Fruit fly (Drosophila melanogaster) whole organism, embryonic: ENCODE results near the gene arm.

ENCODE experiments used
- Atf6 ChIP-seq: fragments of 200-800 bp; sonication (Bioruptor generic); IDR thresholded peaks from 2 replicates; pipeline ENCODE4 v1.3.6; 2022; ENCODE audit warnings: missing biosample characterization, missing genetic modification characterization
- Awh ChIP-seq: fragments of 200-800 bp; sonication (Bioruptor generic); IDR thresholded peaks from 2 replicates; pipeline ENCODE4, ENCODE4 v1.3.6; 2022; ENCODE audit warnings: missing biosample characterization, missing genetic modification characterization
- CG10565 ChIP-seq: fragments of 200-800 bp; sonication (Bioruptor generic); optimal IDR thresholded peaks from 3 replicates; lab custom pipeline; 2016; ENCODE audit warnings: missing biosample characterization, mild to moderate bottlenecking, missing genetic modification characterization
- CG10959 ChIP-seq: fragments of 200-800 bp; sonication (Bioruptor generic); IDR thresholded peaks from 2 replicates; pipeline ENCODE4 v1.3.6; 2022; ENCODE audit warnings: missing biosample characterization, missing genetic modification characterization
- CG11247 ChIP-seq: fragments of 200-800 bp; sonication (Bioruptor generic); IDR thresholded peaks from 2 replicates; pipeline ENCODE4 v1.3.6; 2022; ENCODE audit warnings: missing biosample characterization, missing genetic modification characterization
- CG12236 ChIP-seq: fragments of 200-800 bp; sonication (Bioruptor generic); optimal IDR thresholded peaks from 2 replicates; lab custom pipeline; 2016; ENCODE audit warnings: missing biosample characterization, missing genetic modification characterization
- CG12391 ChIP-seq: fragments of 200-800 bp; sonication (Bioruptor generic); optimal IDR thresholded peaks from 3 replicates; lab custom pipeline; 2018; ENCODE audit warnings: missing biosample characterization, mild to moderate bottlenecking, missing genetic modification characterization, moderate library complexity
- CG13296 ChIP-seq: fragments of 200-800 bp; sonication (Bioruptor generic); optimal IDR thresholded peaks from 3 replicates; lab custom pipeline; 2018; ENCODE audit warnings: missing biosample characterization, mild to moderate bottlenecking, missing genetic modification characterization
- CG13424 ChIP-seq: fragments of 200-800 bp; sonication (Bioruptor generic); optimal IDR thresholded peaks from 2 replicates; lab custom pipeline; 2019; ENCODE audit warnings: missing biosample characterization, mild to moderate bottlenecking, missing genetic modification characterization, moderate library complexity
- CG14014 ChIP-seq: fragments of 200-800 bp; sonication (Bioruptor generic); IDR thresholded peaks from 2 replicates; pipeline ENCODE4 v1.3.6; 2022; ENCODE audit warnings: missing biosample characterization, missing genetic modification characterization
- CG15269 ChIP-seq: fragments of 200-800 bp; sonication (Bioruptor generic); optimal IDR thresholded peaks from 2 replicates; lab custom pipeline; 2018; ENCODE audit warnings: missing biosample characterization, mild to moderate bottlenecking, missing genetic modification characterization, moderate library complexity
- CG16815 ChIP-seq: fragments of 200-800 bp; sonication (Bioruptor generic); optimal IDR thresholded peaks from 3 replicates; lab custom pipeline; 2017; ENCODE audit warnings: missing biosample characterization, mild to moderate bottlenecking, missing genetic modification characterization
- CG16863 ChIP-seq: fragments of 200-800 bp; sonication (Bioruptor generic); optimal IDR thresholded peaks from 3 replicates; lab custom pipeline; 2016; ENCODE audit warnings: missing biosample characterization, missing genetic modification characterization
- CG17361 ChIP-seq: fragments of 200-800 bp; sonication (Bioruptor generic); IDR thresholded peaks from 3 replicates; pipeline ENCODE4 v1.3.6; 2022; ENCODE audit warnings: missing biosample characterization, missing genetic modification characterization
- CG6683 ChIP-seq: fragments of 200-800 bp; sonication (Bioruptor generic); optimal IDR thresholded peaks from 2 replicates; lab custom pipeline; 2017; ENCODE audit warnings: missing biosample characterization, mild to moderate bottlenecking, missing genetic modification characterization, missing genetic modification reagents
- CG7928 ChIP-seq: fragments of 200-800 bp; sonication (Bioruptor generic); optimal IDR thresholded peaks from 2 replicates; lab custom pipeline; 2017; ENCODE audit warnings: missing biosample characterization, mild to moderate bottlenecking, missing genetic modification characterization
- CG9215 ChIP-seq: fragments of 200-800 bp; sonication (Bioruptor generic); IDR thresholded peaks from 2 replicates; pipeline ENCODE4 v1.3.6; 2022; ENCODE audit warnings: missing biosample characterization, missing genetic modification characterization
- CHES-1-like ChIP-seq: fragments of 200-800 bp; sonication (Bioruptor generic); optimal IDR thresholded peaks from 2 replicates; lab custom pipeline; 2016; ENCODE audit warnings: missing biosample characterization, missing genetic modification characterization
- Dip3 ChIP-seq: fragments of 200-800 bp; sonication (Bioruptor generic); optimal IDR thresholded peaks from 3 replicates; lab custom pipeline; 2016; ENCODE audit warnings: missing biosample characterization, missing genetic modification characterization
- Drgx ChIP-seq: fragments of 200-800 bp; sonication (Bioruptor generic); IDR thresholded peaks from 2 replicates; pipeline ENCODE4 v1.3.6; 2022; ENCODE audit warnings: missing biosample characterization, missing genetic modification characterization
- Ets65A ChIP-seq: fragments of 200-800 bp; sonication (Bioruptor generic); peaks from one replicate; lab custom pipeline; 2016; ENCODE audit warnings: missing biosample characterization, missing genetic modification characterization
- Hr51 ChIP-seq, 2 experiments: fragments of 200-800 bp; sonication (Bioruptor generic); optimal IDR thresholded peaks; 2 replicates in 1 of 2; 3 replicates in 1 of 2; lab custom pipeline; 2016 to 2018; ENCODE audit warnings: missing biosample characterization in 2 of 2, missing genetic modification characterization in 2 of 2, mild to moderate bottlenecking in 1 of 2, moderate library complexity in 1 of 2
- Hsf ChIP-seq: fragments of 200-800 bp; sonication (Bioruptor generic); optimal IDR thresholded peaks from 3 replicates; lab custom pipeline; 2016; ENCODE audit warnings: missing biosample characterization, missing genetic modification characterization
- Lim3 ChIP-seq: fragments of 200-800 bp; sonication (Bioruptor generic); IDR thresholded peaks from 2 replicates; pipeline ENCODE4 v1.3.6; 2022; ENCODE audit warnings: missing biosample characterization, missing genetic modification characterization
- Mrtf ChIP-seq: fragments of 200-800 bp; sonication (Bioruptor generic); IDR thresholded peaks from 3 replicates; pipeline ENCODE4 v1.3.6; 2022; ENCODE audit warnings: missing biosample characterization, missing genetic modification characterization
- PHDP ChIP-seq: fragments of 200-800 bp; sonication (Bioruptor generic); optimal IDR thresholded peaks from 3 replicates; lab custom pipeline; 2018; ENCODE audit warnings: missing biosample characterization, mild to moderate bottlenecking, missing genetic modification characterization, moderate library complexity
- Poxn ChIP-seq: fragments of 200-800 bp; sonication (Bioruptor generic); IDR thresholded peaks from 2 replicates; pipeline ENCODE4 v1.3.6; 2022; ENCODE audit warnings: missing biosample characterization, missing genetic modification characterization
- Six4 ChIP-seq: fragments of 200-800 bp; sonication (Bioruptor generic); optimal IDR thresholded peaks from 2 replicates; lab custom pipeline; 2016; ENCODE audit warnings: missing biosample characterization, missing genetic modification characterization
- abd-A ChIP-seq: fragments of 200-800 bp; sonication (Bioruptor generic); optimal IDR thresholded peaks from 3 replicates; lab custom pipeline; 2019; ENCODE audit warnings: missing biosample characterization, mild to moderate bottlenecking, missing genetic modification characterization, moderate library complexity
- ac ChIP-seq: fragments of 200-800 bp; sonication (Bioruptor generic); optimal IDR thresholded peaks from 3 replicates; lab custom pipeline; 2017; ENCODE audit warnings: missing biosample characterization, mild to moderate bottlenecking, missing genetic modification characterization
- ap ChIP-seq: fragments of 200-800 bp; sonication (Bioruptor generic); IDR thresholded peaks from 2 replicates; pipeline ENCODE4 v1.3.6; 2022; ENCODE audit warnings: missing biosample characterization, missing genetic modification characterization
- ara ChIP-seq: fragments of 200-800 bp; sonication (Bioruptor generic); IDR thresholded peaks from 2 replicates; pipeline ENCODE4 v1.3.6; 2022; ENCODE audit warnings: missing biosample characterization, missing genetic modification characterization
- bab2 ChIP-seq: fragments of 200-800 bp; sonication (Bioruptor generic); optimal IDR thresholded peaks from 2 replicates; lab custom pipeline; 2016; ENCODE audit warnings: missing biosample characterization, missing genetic modification characterization
- bcd ChIP-seq: fragments of 200-800 bp; sonication (Bioruptor generic); optimal IDR thresholded peaks from 2 replicates; lab custom pipeline; 2017; ENCODE audit warnings: missing biosample characterization, mild to moderate bottlenecking, missing genetic modification characterization
- bsh ChIP-seq, 2 experiments: fragments of 200-800 bp; sonication (Bioruptor generic); optimal IDR thresholded peaks; 2 replicates each; lab custom pipeline; 2017 to 2018; ENCODE audit warnings: mild to moderate bottlenecking in 2 of 2, missing biosample characterization in 2 of 2, missing genetic modification characterization in 2 of 2, moderate library complexity in 1 of 2
- crol ChIP-seq: fragments of 200-800 bp; sonication (Bioruptor generic); IDR thresholded peaks from 2 replicates; pipeline ENCODE4 v1.3.6; 2022; ENCODE audit warnings: missing biosample characterization, missing genetic modification characterization
- dan ChIP-seq: fragments of 200-800 bp; sonication (Bioruptor generic); IDR thresholded peaks from 2 replicates; pipeline ENCODE4 v1.3.6; 2022; ENCODE audit warnings: missing biosample characterization, missing genetic modification characterization
- dpn ChIP-seq, 2 experiments: fragments of 200-800 bp; sonication (Bioruptor generic); optimal IDR thresholded peaks; 3 replicates each; lab custom pipeline; 2016; ENCODE audit warnings: missing biosample characterization in 2 of 2, missing genetic modification characterization in 2 of 2
- ken ChIP-seq: fragments of 200-800 bp; sonication (Bioruptor generic); IDR thresholded peaks from 3 replicates; pipeline ENCODE4 v1.3.6; 2022; ENCODE audit warnings: missing biosample characterization, missing genetic modification characterization
- lmd ChIP-seq: fragments of 200-800 bp; sonication (Bioruptor generic); IDR thresholded peaks from 2 replicates; pipeline ENCODE4 v1.3.6; 2022; ENCODE audit warnings: missing biosample characterization, missing genetic modification characterization
- maf-S ChIP-seq: fragments of 200-800 bp; sonication (Bioruptor generic); optimal IDR thresholded peaks from 2 replicates; lab custom pipeline; 2016; ENCODE audit warnings: missing biosample characterization, missing genetic modification characterization
- nmo ChIP-seq: fragments of 200-800 bp; sonication (Bioruptor generic); optimal IDR thresholded peaks from 2 replicates; lab custom pipeline; 2018; ENCODE audit warnings: missing biosample characterization, mild to moderate bottlenecking, missing genetic modification characterization, moderate library complexity
- org-1 ChIP-seq: fragments of 200-800 bp; sonication (Bioruptor generic); optimal IDR thresholded peaks from 2 replicates; lab custom pipeline; 2017; ENCODE audit warnings: missing biosample characterization, missing genetic modification characterization
- prd ChIP-seq, 3 experiments: fragments of >200 bp in 2 of 3; fragments of 200-800 bp in 1 of 3; sonication (Bioruptor generic) in 1 of 3; optimal IDR thresholded peaks in 2 of 3; IDR thresholded peaks in 1 of 3; 2 replicates in 2 of 3; 3 replicates in 1 of 3; pipeline versions ENCODE4 v1.3.6 to Lab custom; 2017 to 2022; ENCODE audit warnings: missing biosample characterization in 1 of 3, missing genetic modification characterization in 1 of 3
- shn ChIP-seq: fragments of 200-800 bp; sonication (Bioruptor generic); optimal IDR thresholded peaks from 3 replicates; lab custom pipeline; 2016; ENCODE audit warnings: missing biosample characterization, missing genetic modification characterization
- slou ChIP-seq: fragments of 200-800 bp; sonication (Bioruptor generic); optimal IDR thresholded peaks from 3 replicates; lab custom pipeline; 2016; ENCODE audit warnings: missing biosample characterization, missing genetic modification characterization
- tgo ChIP-seq: fragments of 200-800 bp; sonication (Bioruptor generic); IDR thresholded peaks from 3 replicates; pipeline ENCODE4 v1.3.6; 2022; ENCODE audit warnings: missing biosample characterization, missing genetic modification characterization
- unpg ChIP-seq: fragments of 200-800 bp; sonication (Bioruptor generic); optimal IDR thresholded peaks from 3 replicates; lab custom pipeline; 2018; ENCODE audit warnings: missing biosample characterization, mild to moderate bottlenecking, missing genetic modification characterization, moderate library complexity

Gene arm

dm6 chrX:1944245-1945114 is 44.0 kb upstream of the arm start (continued):
- TF ChIP-seq bcd (no peak), org-1 (GFP tag; lab: Kevin White, UChicago) (peak; percentile 39), CG14014 (GFP tag; lab: Robert Waterston, UW) (peak; percentile 51; the same call in 1 of the 2 replicates), CG12391 (tag; lab: Kevin White, UChicago) (peak; percentile 16), shn (GFP tag; lab: Kevin White, UChicago) (peak; percentile 31), CG7928 (GFP tag; lab: Kevin White, UChicago) (no peak), abd-A (tag; lab: Kevin White, UChicago) (peak; percentile 5), CG16815 (GFP tag; lab: Kevin White, UChicago) (peak; percentile 2), Hsf (GFP tag; lab: Kevin White, UChicago) (peak; percentile 26), nmo (GFP tag; lab: Kevin White, UChicago) (peak; percentile 14), Atf6 (GFP tag; lab: Robert Waterston, UW) (peak; percentile 38; the same call in 1 of the 2 replicates), CG10565 (GFP tag; lab: Kevin White, UChicago) (no peak), dan (GFP tag; lab: Robert Waterston, UW) (0 out of 2 replicates have a peak, but pooled peaks have one; percentile 7), Ets65A (GFP tag; lab: Kevin White, UChicago) (peak; percentile 93), slou (GFP tag; lab: Kevin White, UChicago) (no peak), ken (GFP tag; lab: Robert Waterston, UW) (peak; percentile 74), ac (GFP tag; lab: Kevin White, UChicago) (no peak), Dip3 (GFP tag; lab: Kevin White, UChicago) (peak; percentile 53), maf-S (GFP tag; lab: Kevin White, UChicago) (peak; percentile 41), Six4 (GFP tag; lab: Kevin White, UChicago) (peak; percentile 16), crol (GFP tag; lab: Robert Waterston, UW) (no peak), dpn (GFP tag; optimal IDR thresholded peaks at IDR 0.05; lab: Kevin White, UChicago) (peak in 1 of 2 experiments; percentile 68), Hr51 (GFP tag; optimal IDR thresholded peaks at IDR 0.05; lab: Kevin White, UChicago) (peak in 1 of 2 experiments; percentile 51), CG12236 (no peak), Lim3 (GFP tag; lab: Robert Waterston, UW) (no peak), CG15269 (tag; lab: Kevin White, UChicago) (peak; percentile 38), ap (GFP tag; lab: Robert Waterston, UW) (peak; percentile 48), Drgx (GFP tag; lab: Robert Waterston, UW) (peak; percentile 24; the same call in 1 of the 2 replicates), bab2 (GFP tag; lab: Kevin White, UChicago) (peak; percentile 9), tgo (peak; percentile 63), CG10959 (GFP tag; lab: Robert Waterston, UW) (no peak), CG17361 (GFP tag; lab: Robert Waterston, UW) (no peak; the same call in 2 of the 3 replicates), CG13424 (tag; lab: Kevin White, UChicago) (peak; percentile 25), PHDP (tag; lab: Kevin White, UChicago) (peak; percentile 65), prd (optimal IDR thresholded peaks at IDR 0.05; lab: Kevin White, UChicago) (no peak), prd (GFP tag; IDR thresholded peaks at IDR 0.05; lab: Robert Waterston, UW) (peak; percentile 68), CHES-1-like (GFP tag; lab: Kevin White, UChicago) (no peak), bsh (GFP tag; optimal IDR thresholded peaks at IDR 0.05; lab: Kevin White, UChicago) (peak in 1 of 2 experiments; percentile 87), Poxn (GFP tag; lab: Robert Waterston, UW) (peak; percentile 22; the same call in 1 of the 2 replicates), CG6683 (GFP tag; lab: Kevin White, UChicago) (no peak), CG13296 (GFP tag; lab: Kevin White, UChicago) (no peak), unpg (GFP tag; lab: Kevin White, UChicago) (peak; percentile 74), CG11247 (GFP tag; lab: Robert Waterston, UW) (no peak), CG9215 (GFP tag; lab: Robert Waterston, UW) (peak; percentile 23; the same call in 1 of the 2 replicates), ara (peak; percentile 28; the same call in 1 of the 2 replicates), Mrtf (GFP tag; lab: Robert Waterston, UW) (peak; percentile 37; the same call in 1 of the 3 replicates), Awh (peak; percentile 57; the same call in 1 of the 2 replicates), CG16863 (GFP tag; lab: Kevin White, UChicago) (no peak), lmd (peak; percentile 78)
